Fruit fly (Drosophila melanogaster) Kc167 (cell line): ENCODE measurements around the gene CG31121.

Experiments
- Myc ChIP-seq: fragments of >200 bp; optimal IDR thresholded peaks from 2 replicates; lab custom pipeline; 2017; ENCODE audit warnings: missing external identifiers
- Sin3A ChIP-seq: fragments of >200 bp; optimal IDR thresholded peaks from 2 replicates; lab custom pipeline; 2018; ENCODE audit warnings: missing external identifiers

DNA sequence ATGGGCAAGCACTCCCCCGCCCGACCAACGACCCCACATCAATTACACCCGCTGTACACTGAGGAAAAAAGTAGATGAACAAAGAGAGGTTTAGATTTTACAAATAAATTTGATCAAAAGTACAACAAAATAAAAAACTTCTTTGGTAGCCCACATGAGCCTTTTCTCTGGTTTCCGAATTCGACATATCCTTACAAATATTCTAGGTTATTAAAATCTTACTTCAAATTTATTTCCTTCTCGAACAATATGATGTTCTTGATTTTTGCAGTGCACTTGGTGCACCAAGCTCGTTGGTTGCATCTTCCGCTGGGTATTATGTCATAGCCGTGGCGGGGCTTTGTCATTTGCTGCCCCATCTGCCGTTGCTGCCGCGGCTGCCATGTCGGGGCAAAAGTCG is 12.2 kb upstream of the CG31121 start:
- TF ChIP-seq Sin3A (no peak), Myc (lab: Kevin White, UChicago) (no peak)
